In the genomic region with DNA sequence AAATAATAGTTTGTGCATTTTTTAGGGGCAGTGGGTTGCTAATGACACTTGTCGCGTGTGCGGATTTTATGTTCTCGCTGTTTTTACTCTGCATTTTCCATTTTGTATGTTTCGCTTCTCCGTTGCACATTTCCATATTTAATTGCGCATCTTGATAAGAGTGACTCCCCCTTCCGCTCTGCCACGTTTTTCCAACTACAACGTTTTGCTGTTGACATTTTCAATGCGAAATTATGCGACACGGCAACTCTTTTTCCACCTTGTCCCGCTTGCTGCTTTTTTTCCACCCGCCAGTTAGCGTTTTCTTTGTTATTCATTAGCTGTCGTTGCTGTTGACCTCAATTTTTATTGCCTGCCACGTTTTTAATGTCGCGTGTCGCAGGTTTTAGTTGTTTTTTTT, we compare ENCODE assay signal across 3 fruit fly cellular contexts.
A peak's percentile ranks its signal among the peaks of the same experiment; 100 is the strongest.
TF ChIP-seq lines count a peak whose summit lies in the region.

No protein-coding gene starts in this region.

- no peak for TF ChIP-seq CTCF in whole organism, embryonic (GFP tag; optimal IDR thresholded peaks at IDR 0.05; lab: Kevin White, UChicago)

TF ChIP-seq in whole organism, adult, 20 proteins besides CTCF, POLR2A, EP300 and RAD21:
- TF ChIP-seq ovo (GFP tag; optimal IDR thresholded peaks at IDR 0.05; lab: Kevin White, UChicago) (no peak), CG7101 (tag; optimal IDR thresholded peaks at IDR 0.05; lab: Kevin White, UChicago) (no peak), CG14711 (tag; optimal IDR thresholded peaks at IDR 0.05; lab: Kevin White, UChicago) (peak; percentile 58), Crg-1 (GFP tag; optimal IDR thresholded peaks at IDR 0.05; lab: Kevin White, UChicago) (no peak), CG1620 (GFP tag; optimal IDR thresholded peaks at IDR 0.05; lab: Kevin White, UChicago) (no peak), CG11617 (GFP tag; optimal IDR thresholded peaks at IDR 0.05; lab: Kevin White, UChicago) (no peak), tj (GFP tag; optimal IDR thresholded peaks at IDR 0.05; lab: Kevin White, UChicago) (peak; percentile 81)

TF ChIP-seq in whole organism, embryonic, 481 proteins besides CTCF, POLR2A, EP300 and RAD21:
- TF ChIP-seq MESR4 (GFP tag; optimal IDR thresholded peaks at IDR 0.05; lab: Kevin White, UChicago) (no peak), chinmo (GFP tag; IDR thresholded peaks at IDR 0.05; lab: Robert Waterston, UW; ENCODE audit: partially characterized antibody) (0 out of 4 replicates have a peak, but pooled peaks have one; percentile 29), sna (GFP tag; IDR thresholded peaks at IDR 0.05; lab: Robert Waterston, UW; ENCODE audit: partially characterized antibody) (no peak), zfh1 (GFP tag; IDR thresholded peaks at IDR 0.05; lab: Robert Waterston, UW) (0 out of 3 replicates have a peak, but pooled peaks have one; percentile 13), fd64A (GFP tag; optimal IDR thresholded peaks at IDR 0.05; lab: Kevin White, UChicago) (no peak), CG10321 (GFP tag; IDR thresholded peaks at IDR 0.05; lab: Robert Waterston, UW) (no peak), CG10209 (GFP tag; optimal IDR thresholded peaks at IDR 0.05; lab: Kevin White, UChicago) (no peak), CG18262 (tag; optimal IDR thresholded peaks at IDR 0.05; lab: Kevin White, UChicago) (no peak), CG2199 (GFP tag; IDR thresholded peaks at IDR 0.05; lab: Robert Waterston, UW) (0 out of 3 replicates have a peak, but pooled peaks have one; percentile 36), sc (optimal IDR thresholded peaks at IDR 0.05; lab: Kevin White, UChicago) (no peak), sc (GFP tag; optimal IDR thresholded peaks at IDR 0.05; lab: Kevin White, UChicago) (no peak)

TF ChIP-seq in whole organism, pupa, 21 proteins besides CTCF, POLR2A, EP300 and RAD21:
- TF ChIP-seq EcR (GFP tag; optimal IDR thresholded peaks at IDR 0.05; lab: Kevin White, UChicago) (no peak), CG8159 (tag; optimal IDR thresholded peaks at IDR 0.05; lab: Kevin White, UChicago) (no peak), CG12605 (GFP tag; IDR thresholded peaks at IDR 0.05; lab: Robert Waterston, UW) (no peak), CG13204 (GFP tag; optimal IDR thresholded peaks at IDR 0.05; lab: Kevin White, UChicago) (no peak), fd96Ca (GFP tag; IDR thresholded peaks at IDR 0.05; lab: Robert Waterston, UW) (0 out of 3 replicates have a peak, but pooled peaks have one; percentile 26), D1 (tag; optimal IDR thresholded peaks at IDR 0.05; lab: Kevin White, UChicago) (no peak), CG9948 (tag; optimal IDR thresholded peaks at IDR 0.05; lab: Kevin White, UChicago) (no peak)
